Fruit fly (Drosophila melanogaster): ENCODE measurements around the gene fu.

DNA sequence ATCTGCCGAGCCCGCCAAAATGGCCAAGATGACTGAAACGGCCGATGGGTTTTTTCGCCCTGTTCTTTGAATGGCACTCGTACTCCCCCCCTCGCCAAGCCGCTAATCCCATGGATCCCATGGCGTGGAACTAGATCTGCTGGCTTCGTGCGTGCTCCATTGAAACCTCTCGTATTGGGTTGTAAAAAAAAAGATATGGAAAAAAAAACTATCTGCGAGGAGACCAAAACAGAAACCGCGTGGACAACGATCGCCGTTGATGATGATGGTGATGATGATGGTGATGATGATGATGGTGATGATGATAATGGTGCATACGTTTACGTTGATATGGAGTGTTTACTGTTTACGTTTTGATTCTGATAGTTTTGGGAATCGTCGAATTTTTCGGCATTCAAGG lies 44.2 kb downstream of the fu start:
- TF ChIP-seq pdm3 (GFP tag; optimal IDR thresholded peaks at IDR 0.05) (no peak), CG11902 (GFP tag; optimal IDR thresholded peaks at IDR 0.05) (no peak), Sox14 (GFP tag; optimal IDR thresholded peaks at IDR 0.05) (no peak), CG10631 (GFP tag; optimal IDR thresholded peaks at IDR 0.05) (no peak), Sox102F (GFP tag; optimal IDR thresholded peaks at IDR 0.05) (no peak), Eip93F (GFP tag; optimal IDR thresholded peaks at IDR 0.05) (no peak), CG15336 (GFP tag; IDR thresholded peaks at IDR 0.05) (no peak), topi (GFP tag; optimal IDR thresholded peaks at IDR 0.05) (no peak), CG16779 (tag; optimal IDR thresholded peaks at IDR 0.05) (no peak), CG6808 (GFP tag; optimal IDR thresholded peaks at IDR 0.05) (peak; percentile 45), fd59A (GFP tag; optimal IDR thresholded peaks at IDR 0.05) (no peak), Blimp-1 (GFP tag; optimal IDR thresholded peaks at IDR 0.05) (no peak), CG8119 (GFP tag; IDR thresholded peaks at IDR 0.05) (no peak)
